Fruit fly (Drosophila melanogaster): Measurements from ENCODE around the gene CG14456.

Gene CG14456

dm6 chr3L:22727739-22728335, 40.8 kb downstream of the CG14456 start, which contains the start of the genes CG14450 and CG11367 (continued):
- TF ChIP-seq CG34376 (GFP tag; optimal IDR thresholded peaks at IDR 0.05), result no peak
- TF ChIP-seq D19B (GFP tag; optimal IDR thresholded peaks at IDR 0.05), result no peak
- peak; percentile 46 for TF ChIP-seq CG8290 (GFP tag; optimal IDR thresholded peaks at IDR 0.05)
- TF ChIP-seq CG8290 (tag; optimal IDR thresholded peaks at IDR 0.05), result peak; percentile 26 to 55
- TF ChIP-seq CG34224 (GFP tag; IDR thresholded peaks at IDR 0.05; ENCODE audit: partially characterized antibody), result peak; percentile 18; the same call in 1 of the 3 replicates

- no peak for TF ChIP-seq yki (optimal IDR thresholded peaks at IDR 0.05)
- TF ChIP-seq seq (GFP tag; IDR thresholded peaks at IDR 0.05), result no peak
- no peak for TF ChIP-seq sna (GFP tag; IDR thresholded peaks at IDR 0.05; ENCODE audit: partially characterized antibody)
- no peak for TF ChIP-seq Atf3 (GFP tag; optimal IDR thresholded peaks at IDR 0.05)
- no peak for TF ChIP-seq onecut (GFP tag; IDR thresholded peaks at IDR 0.05)
- no peak for TF ChIP-seq fd64A (GFP tag; optimal IDR thresholded peaks at IDR 0.05)
- TF ChIP-seq Dp (GFP tag; optimal IDR thresholded peaks at IDR 0.05), result no peak
- no peak for TF ChIP-seq Dfd (GFP tag; optimal IDR thresholded peaks at IDR 0.05)
- TF ChIP-seq dm (GFP tag; optimal IDR thresholded peaks at IDR 0.05), result no peak
- no peak for TF ChIP-seq ttk (GFP tag; IDR thresholded peaks at IDR 0.05)
- TF ChIP-seq CG11560 (tag; IDR thresholded peaks at IDR 0.05), result no peak
These were observed 42.4 kb downstream of the CG14456 start, which contains the start of gene CG32454 for dm6 chr3L:22729466-22729865. TSS of gene CG32454 (plus strand) at chr3L:22729766.

dm6 chr3L:22731393-22731792, 44.4 kb downstream of the CG14456 start:
- TF ChIP-seq gce (GFP tag; IDR thresholded peaks at IDR 0.05) (no peak), Gsc (GFP tag; IDR thresholded peaks at IDR 0.05) (no peak), kah (GFP tag; optimal IDR thresholded peaks at IDR 0.05) (no peak), lab (GFP tag; optimal IDR thresholded peaks at IDR 0.05) (peak; percentile 41), CG7963 (GFP tag; IDR thresholded peaks at IDR 0.05; ENCODE audit: partially characterized antibody) (no peak), CG34224 (GFP tag; IDR thresholded peaks at IDR 0.05; ENCODE audit: partially characterized antibody) (no peak)

dm6 chr3L:22733607-22734006, 46.6 kb downstream of the CG14456 start:
- peak; percentile 74 for TF ChIP-seq ftz-f1 (GFP tag; optimal IDR thresholded peaks at IDR 0.05)
- TF ChIP-seq Dp (GFP tag; optimal IDR thresholded peaks at IDR 0.05), result peak; percentile 31
- TF ChIP-seq Bgb (GFP tag; IDR thresholded peaks at IDR 0.05; ENCODE audit: partially characterized antibody), result peak; percentile 53
- peak; percentile 21; the same call in 1 of the 2 replicates for TF ChIP-seq E2f2 (GFP tag; IDR thresholded peaks at IDR 0.05)
- peak; percentile 22; the same call in 1 of the 3 replicates for TF ChIP-seq knrl (GFP tag; IDR thresholded peaks at IDR 0.05; ENCODE audit: partially characterized antibody)
- peak; percentile 64 for TF ChIP-seq CTCF (GFP tag; optimal IDR thresholded peaks at IDR 0.05)
- no peak for TF ChIP-seq slp2 (GFP tag; optimal IDR thresholded peaks at IDR 0.05)
- 0 out of 3 replicates have a peak, but pooled peaks have one; percentile 13 for TF ChIP-seq CG2199 (GFP tag; IDR thresholded peaks at IDR 0.05)
- TF ChIP-seq CG11085 (GFP tag; IDR thresholded peaks at IDR 0.05), result no peak
- TF ChIP-seq tx (GFP tag; optimal IDR thresholded peaks at IDR 0.05), result no peak
- no peak for TF ChIP-seq TFAM (GFP tag; optimal IDR thresholded peaks at IDR 0.05)
- no peak for TF ChIP-seq amos (GFP tag; IDR thresholded peaks at IDR 0.05; ENCODE audit: partially characterized antibody)
- TF ChIP-seq sens (GFP tag), result peak; percentile 45
